Worm (Caenorhabditis elegans) whole organism, L4 larva: Measurements from ENCODE around the gene clc-11.

Experiments used
- ZK546.5 ChIP-seq, 2 experiments: sonication (generic microtip); optimal IDR thresholded peaks; 2 replicates each; lab custom pipeline; 2017; ENCODE audit warnings: missing biosample characterization in 2 of 2, missing genetic modification characterization in 2 of 2
- aly-2 ChIP-seq: sonication (generic microtip); optimal IDR thresholded peaks from 2 replicates; lab custom pipeline; 2018; ENCODE audit warnings: missing biosample characterization, missing genetic modification characterization
- ama-1 ChIP-seq: fragments of 150-350 bp; optimal IDR thresholded peaks from 2 replicates; lab custom pipeline; 2014; ENCODE audit warnings: inconsistent platforms, mixed read lengths
- arid-1 ChIP-seq: fragments of 200-800 bp; sonication (Bioruptor generic); conservative IDR thresholded peaks from 2 replicates; pipeline ENCODE4 v1.3.6; 2022; ENCODE audit warnings: missing genetic modification reagents, missing genetic modification characterization, missing compliant biosample characterization
- daf-16 ChIP-seq, 3 experiments: sonication (generic microtip); optimal IDR thresholded peaks; 2 replicates each; lab custom pipeline; 2016 to 2017; ENCODE audit warnings: missing genetic modification characterization in 3 of 3, missing genetic modification reagents in 3 of 3, mild to moderate bottlenecking in 2 of 3, missing compliant biosample characterization in 2 of 3, missing biosample characterization in 1 of 3, moderate library complexity in 1 of 3
- pha-4 ChIP-seq, 2 experiments: fragments of 150-350 bp in 1 of 2; fragments of 200-800 bp in 1 of 2; sonication (Bioruptor generic) in 1 of 2; IDR thresholded peaks in 1 of 2; optimal IDR thresholded peaks in 1 of 2; 2 replicates each; pipeline versions ENCODE4 v1.3.6 to Lab custom; 2014 to 2022; ENCODE audit warnings: missing genetic modification characterization in 2 of 2, missing genetic modification reagents in 2 of 2, missing biosample characterization in 1 of 2, missing compliant biosample characterization in 1 of 2
- pqm-1 ChIP-seq: sonication (generic microtip); optimal IDR thresholded peaks from 2 replicates; lab custom pipeline; 2017; ENCODE audit warnings: missing biosample characterization, missing genetic modification characterization
- rbr-2 ChIP-seq: sonication (generic microtip); optimal IDR thresholded peaks from 2 replicates; lab custom pipeline; 2016; ENCODE audit warnings: missing genotype, missing genetic modification characterization, missing compliant biosample characterization
- snpc-4 ChIP-seq: fragments of 150-350 bp; optimal IDR thresholded peaks from 2 replicates; lab custom pipeline; 2014; ENCODE audit warnings: missing biosample characterization, missing genetic modification characterization
- unc-62 ChIP-seq, 3 experiments: fragments of 150-350 bp in 1 of 3; sonication (generic microtip); optimal IDR thresholded peaks in 2 of 3; peaks in 1 of 3; 1 replicate in 1 of 3; 2 replicates in 2 of 3; lab custom pipeline; 2014 to 2017; ENCODE audit warnings: missing biosample characterization in 3 of 3, missing genetic modification characterization in 3 of 3, missing genetic modification reagents in 3 of 3, missing genotype in 1 of 3

ce11 chrV:16158391-16158790, 19.0 kb upstream of the clc-11 start, which contains the start of gene str-99:
- TF ChIP-seq pqm-1 (tag; lab: Kevin White, UChicago) (no peak), arid-1 (no peak), unc-62 (GFP tag; optimal IDR thresholded peaks at IDR 0.05 in 1 of 2; lab: Kevin White, UChicago) (peak in 1 of 2 experiments; percentile 39), unc-62 (tag; optimal IDR thresholded peaks at IDR 0.05; lab: Kevin White, UChicago) (no peak), snpc-4 (tag; lab: Kevin White, UChicago) (no peak), ZK546.5 (tag; optimal IDR thresholded peaks at IDR 0.05; lab: Kevin White, UChicago) (no peak), aly-2 (no peak), daf-16 (GFP tag; optimal IDR thresholded peaks at IDR 0.05; lab: Kevin White, UChicago) (no peak), daf-16 (tag; optimal IDR thresholded peaks at IDR 0.05; lab: Kevin White, UChicago) (no peak), rbr-2 (tag; lab: Kevin White, UChicago) (no peak), pha-4 (GFP tag; IDR thresholded peaks at IDR 0.05; lab: Robert Waterston, UW) (no peak), pha-4 (tag; optimal IDR thresholded peaks at IDR 0.05; lab: Kevin White, UChicago) (no peak), ama-1 (lab: Kevin White, UChicago) (no peak)
